Fruit fly (Drosophila melanogaster) S2 (cell line): ENCODE measurements around the gene CG42514.

Source experiments
- CG8478 ChIP-seq: fragments of >200 bp; optimal IDR thresholded peaks from 2 replicates; lab custom pipeline; 2018
- CTCF ChIP-seq, 2 experiments: fragments of >200 bp; optimal IDR thresholded peaks; 2 replicates each; lab custom pipeline; 2018

dm6 chr3L:16488483-16489258 lies 7.4 kb downstream of the CG42514 start:
- TF ChIP-seq CTCF (optimal IDR thresholded peaks at IDR 0.05; lab: Kevin White, UChicago): no peak
- TF ChIP-seq CG8478: no peak
